Fruit fly (Drosophila melanogaster): ENCODE data around the gene CG10973.

Gene CG10973

DNA sequence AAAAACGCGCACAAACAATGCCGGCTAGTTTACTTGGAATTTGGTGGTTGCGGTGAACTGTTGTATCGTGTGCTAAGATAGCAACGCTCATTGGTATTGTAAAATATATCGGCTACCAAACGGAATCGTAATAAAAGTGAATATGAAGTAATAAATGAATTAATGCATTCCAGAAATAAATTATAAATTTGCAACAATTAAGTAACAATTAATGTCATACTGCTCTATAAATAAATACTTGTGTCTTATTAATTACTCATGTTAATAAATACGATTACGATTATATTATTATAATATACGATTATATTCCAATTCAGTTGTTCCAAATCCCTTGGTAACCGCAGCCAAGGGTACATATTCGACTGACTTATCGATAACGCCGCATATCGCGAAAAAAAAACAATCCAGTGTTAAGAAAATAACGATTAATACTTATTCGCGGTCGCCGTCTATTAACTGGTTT, 20.0 kb downstream of the CG10973 start, which contains the start of the genes SmD1 and Ptp69D (continued):
- TF ChIP-seq MBD-R2 (GFP tag; IDR thresholded peaks at IDR 0.05) (0 out of 2 replicates have a peak, but pooled peaks have one; percentile 25), Ets65A (GFP tag) (peak; percentile 32), Hmx (GFP tag; optimal IDR thresholded peaks at IDR 0.05) (no peak), CG15696 (tag; optimal IDR thresholded peaks at IDR 0.05) (peak; percentile 22), Camta (GFP tag; optimal IDR thresholded peaks at IDR 0.05) (no peak), CG4282 (GFP tag; optimal IDR thresholded peaks at IDR 0.05) (no peak), CG10543 (GFP tag; optimal IDR thresholded peaks at IDR 0.05) (no peak), da (GFP tag; optimal IDR thresholded peaks at IDR 0.05) (no peak), CG42726 (GFP tag; IDR thresholded peaks at IDR 0.05; ENCODE audit: partially characterized antibody) (no peak), Sry-δ (GFP tag; optimal IDR thresholded peaks at IDR 0.05) (peak; percentile 45), CG7271 (tag; optimal IDR thresholded peaks at IDR 0.05) (no peak), fru (optimal IDR thresholded peaks at IDR 0.05) (no peak), CG18476 (GFP tag; optimal IDR thresholded peaks at IDR 0.05) (no peak), Oli (tag; optimal IDR thresholded peaks at IDR 0.05) (no peak), lov (optimal IDR thresholded peaks at IDR 0.05) (no peak), lov (GFP tag; IDR thresholded peaks at IDR 0.05) (no peak), Bdp1 (GFP tag; optimal IDR thresholded peaks at IDR 0.05) (no peak), danr (GFP tag; IDR thresholded peaks at IDR 0.05) (no peak), sob (GFP tag; IDR thresholded peaks at IDR 0.05) (no peak), PHDP (tag; optimal IDR thresholded peaks at IDR 0.05) (peak; percentile 7), esg (GFP tag; conservative IDR thresholded peaks at IDR 0.05) (no peak), CG13894 (tag; optimal IDR thresholded peaks at IDR 0.05) (no peak), CG4328 (GFP tag; optimal IDR thresholded peaks at IDR 0.05) (no peak), CG7987 (GFP tag; optimal IDR thresholded peaks at IDR 0.05) (no peak), sisA (GFP tag; IDR thresholded peaks at IDR 0.05) (no peak), sim (GFP tag; IDR thresholded peaks at IDR 0.05) (no peak), CG11247 (GFP tag; IDR thresholded peaks at IDR 0.05) (no peak), CG7963 (GFP tag; IDR thresholded peaks at IDR 0.05; ENCODE audit: partially characterized antibody) (no peak), caup (GFP tag; optimal IDR thresholded peaks at IDR 0.05; ENCODE audit: severe bottlenecking) (no peak), CG12942 (GFP tag; optimal IDR thresholded peaks at IDR 0.05) (no peak), Hr39 (optimal IDR thresholded peaks at IDR 0.05) (no peak), dysf (GFP tag; IDR thresholded peaks at IDR 0.05) (no peak), h (optimal IDR thresholded peaks at IDR 0.05) (no peak), Ets97D (GFP tag; optimal IDR thresholded peaks at IDR 0.05) (peak; percentile 2), disco-r (GFP tag; optimal IDR thresholded peaks at IDR 0.05) (no peak), aop (GFP tag; IDR thresholded peaks at IDR 0.05) (no peak), CG13287 (GFP tag; IDR thresholded peaks at IDR 0.05; ENCODE audit: partially characterized antibody) (peak; percentile 78), p53 (GFP tag; optimal IDR thresholded peaks at IDR 0.05) (no peak), ranshi (GFP tag; IDR thresholded peaks at IDR 0.05) (no peak), Sry-β (GFP tag; optimal IDR thresholded peaks at IDR 0.05) (no peak), CG2120 (GFP tag; optimal IDR thresholded peaks at IDR 0.05) (peak; percentile 15), kay (GFP tag; optimal IDR thresholded peaks at IDR 0.05) (no peak), CG8924 (tag; optimal IDR thresholded peaks at IDR 0.05) (peak; percentile 67), CG34376 (GFP tag; optimal IDR thresholded peaks at IDR 0.05) (no peak), CG12219 (GFP tag; optimal IDR thresholded peaks at IDR 0.05) (no peak), CG7556 (GFP tag; optimal IDR thresholded peaks at IDR 0.05) (no peak), gfzf (GFP tag; optimal IDR thresholded peaks at IDR 0.05) (peak; percentile 7), croc (GFP tag; conservative IDR thresholded peaks at IDR 0.05) (no peak), run (tag; optimal IDR thresholded peaks at IDR 0.05) (no peak), CG18619 (GFP tag; optimal IDR thresholded peaks at IDR 0.05) (no peak), CG2712 (tag; optimal IDR thresholded peaks at IDR 0.05) (peak; percentile 58), zf30C (GFP tag; optimal IDR thresholded peaks at IDR 0.05) (no peak), CG33213 (GFP tag; optimal IDR thresholded peaks at IDR 0.05) (no peak)

Measured in whole organism, embryonic.